Worm (Caenorhabditis elegans): ENCODE results near the gene soc-2.

The soc-2 gene

ce11 chrIV:5186480-5187205, 34.4 kb upstream of the soc-2 start, which contains the start of the genes W03F8.6 and mtrf-1L:
TSS of gene W03F8.6 (minus strand) at chrIV:5186580.
TSS of gene mtrf-1L (plus strand) at chrIV:5187155.
- TF ChIP-seq rpc-1 (optimal IDR thresholded peaks at IDR 0.05): no peak
- no peak for TF ChIP-seq rpc-1 (tag; optimal IDR thresholded peaks at IDR 0.05)
- TF ChIP-seq hlh-12 (tag; optimal IDR thresholded peaks at IDR 0.05): no peak
- TF ChIP-seq mel-28 (tag; optimal IDR thresholded peaks at IDR 0.05; ENCODE audit: borderline replicate concordance): no peak
- TF ChIP-seq hrde-1 (tag; optimal IDR thresholded peaks at IDR 0.05; ENCODE audit: borderline replicate concordance): no peak
- no peak for TF ChIP-seq snpc-4 (GFP tag; optimal IDR thresholded peaks at IDR 0.05)
- no peak for TF ChIP-seq snpc-4 (tag; optimal IDR thresholded peaks at IDR 0.05)
- TF ChIP-seq gei-17 (GFP tag; optimal IDR thresholded peaks at IDR 0.05): no peak
- TF ChIP-seq B0336.3 (GFP tag; IDR thresholded peaks at IDR 0.05): no peak
- TF ChIP-seq tbx-9 (tag; optimal IDR thresholded peaks at IDR 0.05; ENCODE audit: borderline replicate concordance): no peak
- no peak for TF ChIP-seq F57C9.4 (tag; optimal IDR thresholded peaks at IDR 0.05)

- peak; percentile 85 for TF ChIP-seq ceh-27 (GFP tag; optimal IDR thresholded peaks at IDR 0.05)
- TF ChIP-seq ccch-3 (GFP tag; optimal IDR thresholded peaks at IDR 0.05): no peak
- TF ChIP-seq hlh-12 (tag; optimal IDR thresholded peaks at IDR 0.05): no peak
- peak; percentile 54 for TF ChIP-seq F22D6.2 (tag; optimal IDR thresholded peaks at IDR 0.05)
- peak; percentile 75 for TF ChIP-seq F33H1.4 (GFP tag; IDR thresholded peaks at IDR 0.05)
- TF ChIP-seq nfyb-1 (GFP tag; IDR thresholded peaks at IDR 0.05): peak; percentile 89
- TF ChIP-seq K12H6.12 (tag; optimal IDR thresholded peaks at IDR 0.05): peak; percentile 44
- TF ChIP-seq Y79H2A.3 (GFP tag; conservative IDR thresholded peaks at IDR 0.05): no peak
- peak; percentile 94 for TF ChIP-seq mcd-1 (GFP tag; IDR thresholded peaks at IDR 0.05)
- peak; percentile 59 for TF ChIP-seq xnd-1 (tag; optimal IDR thresholded peaks at IDR 0.05)
- TF ChIP-seq sea-2 (GFP tag; IDR thresholded peaks at IDR 0.05): no peak
- TF ChIP-seq K11D2.4 (GFP tag; IDR thresholded peaks at IDR 0.05): peak; percentile 91
- 0 out of 2 replicates have a peak, but pooled peaks have one; percentile 76 for TF ChIP-seq ztf-28 (GFP tag; IDR thresholded peaks at IDR 0.05)
- TF ChIP-seq cebp-2 (GFP tag; IDR thresholded peaks at IDR 0.05): no peak
- no peak for TF ChIP-seq unc-62 (GFP tag; optimal IDR thresholded peaks at IDR 0.05)
- TF ChIP-seq zim-3 (tag; optimal IDR thresholded peaks at IDR 0.05): peak; percentile 25
- TF ChIP-seq ztf-25 (GFP tag; IDR thresholded peaks at IDR 0.05): no peak
- TF ChIP-seq F49E8.2 (tag; optimal IDR thresholded peaks at IDR 0.05; ENCODE audit: insufficient read depth): peak; percentile 29
- TF ChIP-seq F23B12.7 (tag; optimal IDR thresholded peaks at IDR 0.05; ENCODE audit: insufficient read depth): peak; percentile 67
- peak; percentile 96 for TF ChIP-seq dox-1 (GFP tag; IDR thresholded peaks at IDR 0.05)
- TF ChIP-seq hlh-26 (GFP tag; conservative IDR thresholded peaks at IDR 0.05): no peak
- TF ChIP-seq ZK185.1 (tag; optimal IDR thresholded peaks at IDR 0.05; ENCODE audit: poor library complexity, severe bottlenecking): peak; percentile 82
- peak; percentile 77 for TF ChIP-seq lir-1 (GFP tag; conservative IDR thresholded peaks at IDR 0.05)
- peak; percentile 1 for TF ChIP-seq hrde-1 (tag; optimal IDR thresholded peaks at IDR 0.05; ENCODE audit: borderline replicate concordance)
- peak; percentile 93 for TF ChIP-seq madf-3 (GFP tag; IDR thresholded peaks at IDR 0.05)
- TF ChIP-seq aptf-2 (GFP tag; conservative IDR thresholded peaks at IDR 0.05): no peak
- TF ChIP-seq Y56A3A.18 (GFP tag; IDR thresholded peaks at IDR 0.05): peak; percentile 83; the same call in 1 of the 2 replicates
- no peak for TF ChIP-seq fkh-3 (tag; optimal IDR thresholded peaks at IDR 0.05)
- peak; percentile 75 for TF ChIP-seq hsf-1 (GFP tag; IDR thresholded peaks at IDR 0.05)
- TF ChIP-seq F55B11.4 (tag; optimal IDR thresholded peaks at IDR 0.05; ENCODE audit: borderline replicate concordance, insufficient read depth): no peak
- TF ChIP-seq aptf-3 (GFP tag; IDR thresholded peaks at IDR 0.05): no peak
- peak; percentile 53 for TF ChIP-seq him-1 (tag; optimal IDR thresholded peaks at IDR 0.05)
- peak; percentile 42 for TF ChIP-seq atf-7 (tag; optimal IDR thresholded peaks at IDR 0.05)
- TF ChIP-seq rec-8 (tag; optimal IDR thresholded peaks at IDR 0.05): no peak
- no peak for TF ChIP-seq nfya-1 (tag; optimal IDR thresholded peaks at IDR 0.05; ENCODE audit: borderline replicate concordance, insufficient read depth)
- peak; percentile 89 for TF ChIP-seq attf-5 (GFP tag; optimal IDR thresholded peaks at IDR 0.05)
- TF ChIP-seq F10E7.11 (tag; optimal IDR thresholded peaks at IDR 0.05): no peak
Observed at ce11 chrIV:5183755-5184166, 31.5 kb upstream of the soc-2 start, which contains the start of gene W03F8.4. TSS of gene W03F8.4 (plus strand) at chrIV:5184123.

Measured in whole organism, young adult.